Worm (Caenorhabditis elegans) whole organism, early embryonic: ENCODE results near the gene T25B6.6.

ENCODE experiments used
- B0310.2 ChIP-seq: sonication (generic microtip); optimal IDR thresholded peaks from 2 replicates; lab custom pipeline; 2016; ENCODE audit warnings: mild to moderate bottlenecking, missing genetic modification characterization, missing compliant biosample characterization
- F13C5.2 ChIP-seq: sonication (generic microtip); optimal IDR thresholded peaks from 2 replicates; lab custom pipeline; 2017; ENCODE audit warnings: mild to moderate bottlenecking, missing genetic modification characterization, inconsistent platforms, missing compliant biosample characterization
- aly-1 ChIP-seq: sonication (generic microtip); optimal IDR thresholded peaks from 2 replicates; lab custom pipeline; 2016; ENCODE audit warnings: missing genetic modification characterization, missing compliant biosample characterization
- ama-1 ChIP-seq: fragments of 150-350 bp; optimal IDR thresholded peaks from 2 replicates; lab custom pipeline; 2014
- ceh-13 ChIP-seq: fragments of 200-800 bp; sonication (Bioruptor generic); optimal IDR thresholded peaks from 2 replicates; lab custom pipeline; 2018; ENCODE audit warnings: mild to moderate bottlenecking, missing genetic modification characterization, missing compliant biosample characterization
- ceh-36 ChIP-seq: sonication (generic microtip); optimal IDR thresholded peaks from 2 replicates; lab custom pipeline; 2016; ENCODE audit warnings: missing genetic modification characterization, inconsistent platforms, missing compliant biosample characterization
- ets-7 ChIP-seq: sonication (generic microtip); optimal IDR thresholded peaks from 2 replicates; lab custom pipeline; 2016; ENCODE audit warnings: missing genotype, missing genetic modification characterization, missing compliant biosample characterization
- flt-1 ChIP-seq: fragments of 200-800 bp; sonication (Bioruptor generic); IDR thresholded peaks from 2 replicates; pipeline ENCODE4 v1.3.6; 2022; ENCODE audit warnings: missing genetic modification characterization, missing compliant biosample characterization
- hmbx-1 ChIP-seq: sonication (generic microtip); optimal IDR thresholded peaks from 2 replicates; lab custom pipeline; 2016; ENCODE audit warnings: mild to moderate bottlenecking, missing genetic modification characterization, missing compliant biosample characterization
- hmg-4 ChIP-seq: fragments of 200-800 bp; sonication (Bioruptor generic); optimal IDR thresholded peaks from 2 replicates; lab custom pipeline; 2018; ENCODE audit warnings: mild to moderate bottlenecking, missing genetic modification characterization, missing compliant biosample characterization
- hnd-1 ChIP-seq: sonication (generic microtip); optimal IDR thresholded peaks from 2 replicates; lab custom pipeline; 2016; ENCODE audit warnings: missing genetic modification characterization, missing compliant biosample characterization
- pes-1 ChIP-seq: fragments of 200-800 bp; sonication (Bioruptor generic); IDR thresholded peaks from 2 replicates; pipeline ENCODE4 v1.3.6; 2022; ENCODE audit warnings: missing genetic modification reagents, missing genetic modification characterization, missing compliant biosample characterization
- scrt-1 ChIP-seq: fragments of 200-800 bp; sonication (Bioruptor generic); IDR thresholded peaks from 2 replicates; pipeline ENCODE4 v1.3.6; 2022; ENCODE audit warnings: missing genetic modification characterization, missing compliant biosample characterization
- sea-1 ChIP-seq: fragments of 200-800 bp; sonication (Bioruptor generic); conservative IDR thresholded peaks from 2 replicates; pipeline ENCODE4 v1.3.6; 2022; ENCODE audit warnings: missing genetic modification characterization, missing compliant biosample characterization
- tbx-11 ChIP-seq: fragments of 200-800 bp; sonication (Bioruptor generic); IDR thresholded peaks from 2 replicates; pipeline ENCODE4 v1.3.6; 2022; ENCODE audit warnings: missing genetic modification characterization, missing compliant biosample characterization
- tbx-37 ChIP-seq: fragments of 200-800 bp; sonication (Bioruptor generic); conservative IDR thresholded peaks from 2 replicates; pipeline ENCODE4 v1.3.6; 2022; ENCODE audit warnings: missing genetic modification reagents, missing genetic modification characterization, missing compliant biosample characterization
- tra-4 ChIP-seq: sonication (generic microtip); optimal IDR thresholded peaks from 2 replicates; lab custom pipeline; 2017; ENCODE audit warnings: missing genetic modification characterization, missing compliant biosample characterization

T25B6.6 gene

ce11 chrX:9025484-9025883 is 2.8 kb upstream of the T25B6.6 start:
- TF ChIP-seq ets-7 (tag; lab: Kevin White, UChicago) (no peak), B0310.2 (tag; lab: Kevin White, UChicago) (no peak), F13C5.2 (tag; lab: Kevin White, UChicago) (no peak), hmg-4 (GFP tag; lab: Kevin White, UChicago) (no peak), scrt-1 (GFP tag; lab: Robert Waterston, UW) (no peak), tbx-37 (GFP tag; lab: Robert Waterston, UW) (no peak), sea-1 (GFP tag; lab: Robert Waterston, UW) (no peak)

DNA sequence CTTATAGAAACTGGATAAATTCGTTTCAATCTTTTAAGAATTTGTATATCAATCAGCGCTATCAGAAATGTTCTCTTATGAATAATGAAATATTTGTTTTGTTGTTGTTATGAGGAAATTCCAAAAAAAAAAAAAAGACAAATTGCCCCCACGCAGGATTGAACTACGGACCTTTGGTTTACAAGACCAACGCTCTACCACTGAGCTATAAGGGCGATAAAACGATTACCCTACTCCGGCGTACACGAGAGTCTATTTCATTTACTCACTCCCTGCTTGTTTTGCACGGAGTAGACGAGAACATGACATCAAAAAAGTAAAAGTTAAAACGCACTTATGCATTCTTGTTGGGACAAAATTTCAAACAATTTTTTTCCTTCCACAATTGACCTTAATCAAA is 1.6 kb upstream of the T25B6.6 start:
- TF ChIP-seq ceh-36 (no peak), hmg-4 (GFP tag; lab: Kevin White, UChicago) (no peak), ceh-13 (no peak), hnd-1 (tag; lab: Kevin White, UChicago) (peak; percentile 41), sea-1 (GFP tag; lab: Robert Waterston, UW) (no peak), flt-1 (GFP tag; lab: Robert Waterston, UW) (no peak; the same call in none of the 2 replicates), tbx-37 (GFP tag; lab: Robert Waterston, UW) (peak; percentile 51; the same call in 1 of the 2 replicates), ama-1 (no peak), F13C5.2 (tag; lab: Kevin White, UChicago) (no peak), hmbx-1 (tag; lab: Kevin White, UChicago) (no peak), pes-1 (GFP tag; lab: Robert Waterston, UW) (no peak; the same call in 1 of the 2 replicates), tra-4 (tag; lab: Kevin White, UChicago) (peak; percentile 18), aly-1 (no peak), scrt-1 (GFP tag; lab: Robert Waterston, UW) (no peak), ets-7 (tag; lab: Kevin White, UChicago) (no peak), B0310.2 (tag; lab: Kevin White, UChicago) (no peak), tbx-11 (GFP tag; lab: Robert Waterston, UW) (0 out of 2 replicates have a peak, but pooled peaks have one; percentile 49)

- TF ChIP-seq F13C5.2 (tag; lab: Kevin White, UChicago) (no peak), tbx-11 (GFP tag; lab: Robert Waterston, UW) (no peak), hmg-4 (GFP tag; lab: Kevin White, UChicago) (no peak), tbx-37 (GFP tag; lab: Robert Waterston, UW) (no peak), ets-7 (tag; lab: Kevin White, UChicago) (no peak), B0310.2 (tag; lab: Kevin White, UChicago) (no peak), hmbx-1 (tag; lab: Kevin White, UChicago) (no peak), hnd-1 (tag; lab: Kevin White, UChicago) (no peak), ceh-13 (no peak), flt-1 (GFP tag; lab: Robert Waterston, UW) (no peak), sea-1 (GFP tag; lab: Robert Waterston, UW) (no peak), scrt-1 (GFP tag; lab: Robert Waterston, UW) (no peak), pes-1 (GFP tag; lab: Robert Waterston, UW) (no peak), aly-1 (no peak)
Observed at ce11 chrX:9023816-9024215, 1.1 kb upstream of the T25B6.6 start.

DNA sequence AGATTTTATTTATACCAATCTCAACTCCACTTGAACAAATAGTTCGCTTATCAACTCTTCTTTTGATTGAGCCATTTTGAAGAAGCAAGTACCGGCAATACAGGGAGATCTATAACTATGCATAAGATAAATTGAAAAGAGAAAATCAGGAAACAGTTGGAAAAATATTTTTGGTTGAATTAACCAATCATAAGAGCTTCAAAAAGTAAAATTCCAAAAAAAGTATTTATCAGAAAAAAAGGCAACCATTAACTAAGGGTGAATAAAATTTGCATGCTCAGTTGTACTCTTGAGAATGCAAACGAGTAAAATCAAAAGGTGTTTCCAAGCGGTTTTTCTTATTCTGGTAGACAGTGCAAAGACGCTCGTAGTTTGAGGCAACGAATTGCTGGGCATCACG is 1.0 kb downstream of the T25B6.6 start, which contains the start of gene T25B6.5:
TSS of gene T25B6.5 (minus strand) at position 101 of the 400 bp plus-strand sequence.
- TF ChIP-seq ets-7 (tag; lab: Kevin White, UChicago) (no peak), tbx-11 (GFP tag; lab: Robert Waterston, UW) (no peak), ceh-13 (no peak), tbx-37 (GFP tag; lab: Robert Waterston, UW) (no peak), aly-1 (no peak)

DNA sequence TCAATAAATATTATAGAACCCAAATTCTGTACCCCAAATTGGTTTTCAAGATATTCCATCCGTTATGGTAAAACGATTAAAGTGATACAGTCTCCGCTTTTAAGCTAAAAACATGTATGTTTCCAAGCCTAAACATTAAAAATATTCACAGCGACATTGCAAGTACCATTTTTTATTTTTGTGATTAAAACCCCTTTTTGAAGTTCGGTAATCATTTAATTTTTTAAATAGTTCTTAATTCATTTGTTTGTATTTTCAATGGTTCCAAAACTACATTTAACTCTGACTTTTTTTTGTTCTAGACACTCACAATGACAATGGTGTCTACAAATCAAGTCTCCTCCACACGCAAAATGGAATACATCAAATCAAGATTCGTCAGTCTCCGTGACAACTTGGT is 7.3 kb downstream of the T25B6.6 start, which contains the start of gene T25B6.4:
TSS of gene T25B6.4 (plus strand) at position 301 of the 400 bp plus-strand sequence.
- TF ChIP-seq flt-1 (GFP tag; lab: Robert Waterston, UW) (no peak), sea-1 (GFP tag; lab: Robert Waterston, UW) (no peak), scrt-1 (GFP tag; lab: Robert Waterston, UW) (no peak), ceh-36 (no peak), hnd-1 (tag; lab: Kevin White, UChicago) (no peak), tra-4 (tag; lab: Kevin White, UChicago) (no peak), ama-1 (no peak), F13C5.2 (tag; lab: Kevin White, UChicago) (no peak), hmg-4 (GFP tag; lab: Kevin White, UChicago) (no peak), ceh-13 (no peak), pes-1 (GFP tag; lab: Robert Waterston, UW) (no peak), hmbx-1 (tag; lab: Kevin White, UChicago) (no peak), tbx-37 (GFP tag; lab: Robert Waterston, UW) (no peak)

- TF ChIP-seq scrt-1 (GFP tag; lab: Robert Waterston, UW), result no peak
- no peak for TF ChIP-seq sea-1 (GFP tag; lab: Robert Waterston, UW)
Observed at ce11 chrX:9014451-9014850, 8.2 kb downstream of the T25B6.6 start.

- TF ChIP-seq pes-1 (GFP tag; lab: Robert Waterston, UW), result no peak
Observed at ce11 chrX:9011471-9011870, 11.2 kb downstream of the T25B6.6 start.

ce11 chrX:9010418-9010817 is 12.3 kb downstream of the T25B6.6 start, which contains the start of gene C24A3.9:
Gene C24A3.9, minus strand, starts transcription at chrX:9010518.
- TF ChIP-seq ama-1 (no peak), sea-1 (GFP tag; lab: Robert Waterston, UW) (no peak), tbx-11 (GFP tag; lab: Robert Waterston, UW) (no peak), ets-7 (tag; lab: Kevin White, UChicago) (no peak), scrt-1 (GFP tag; lab: Robert Waterston, UW) (no peak), B0310.2 (tag; lab: Kevin White, UChicago) (no peak), tbx-37 (GFP tag; lab: Robert Waterston, UW) (no peak), ceh-13 (no peak), aly-1 (no peak), F13C5.2 (tag; lab: Kevin White, UChicago) (no peak), hnd-1 (tag; lab: Kevin White, UChicago) (no peak), pes-1 (GFP tag; lab: Robert Waterston, UW) (no peak), flt-1 (GFP tag; lab: Robert Waterston, UW) (no peak), ceh-36 (no peak)
